Fruit fly (Drosophila melanogaster): Measurements from ENCODE around the gene Mau2.

Mau2 gene

dm6 chr3R:15218824-15219576 is 10.0 kb downstream of the Mau2 start, which contains the start of the genes SIDL and CG12241 (continued):
- TF ChIP-seq ci (GFP tag; IDR thresholded peaks at IDR 0.05) (no peak), CG11456 (GFP tag; IDR thresholded peaks at IDR 0.05) (peak; percentile 93), Xbp1 (GFP tag; optimal IDR thresholded peaks at IDR 0.05) (peak; percentile 54), CG18619 (GFP tag; optimal IDR thresholded peaks at IDR 0.05) (peak; percentile 39), dm (GFP tag; optimal IDR thresholded peaks at IDR 0.05) (no peak), Ravus (GFP tag; IDR thresholded peaks at IDR 0.05) (peak; percentile 80), hb (GFP tag; IDR thresholded peaks at IDR 0.05; ENCODE audit: partially characterized antibody) (no peak), CG7372 (GFP tag; IDR thresholded peaks at IDR 0.05) (peak; percentile 92), wdn (GFP tag; IDR thresholded peaks at IDR 0.05) (peak; percentile 70), H15 (GFP tag; IDR thresholded peaks at IDR 0.05) (peak; percentile 91), PHDP (tag; optimal IDR thresholded peaks at IDR 0.05) (peak; percentile 50), Pdp1 (GFP tag; optimal IDR thresholded peaks at IDR 0.05) (peak; percentile 81 to 90), pros (GFP tag; optimal IDR thresholded peaks at IDR 0.05) (no peak), fd64A (GFP tag; optimal IDR thresholded peaks at IDR 0.05) (no peak), Usf (GFP tag; optimal IDR thresholded peaks at IDR 0.05) (no peak), CG12659 (GFP tag; optimal IDR thresholded peaks at IDR 0.05) (peak; percentile 69), cas (GFP tag; IDR thresholded peaks at IDR 0.05) (peak; percentile 82), BEAF-32 (GFP tag; optimal IDR thresholded peaks at IDR 0.05) (peak; percentile 59), CG6654 (GFP tag; optimal IDR thresholded peaks at IDR 0.05) (no peak), ftz-f1 (GFP tag; optimal IDR thresholded peaks at IDR 0.05) (peak; percentile 60), Blimp-1 (GFP tag; optimal IDR thresholded peaks at IDR 0.05) (peak; percentile 18), CG4328 (GFP tag; optimal IDR thresholded peaks at IDR 0.05) (no peak), gcm2 (GFP tag; optimal IDR thresholded peaks at IDR 0.05) (no peak), MBD-R2 (GFP tag; IDR thresholded peaks at IDR 0.05) (peak; percentile 92), CG7786 (GFP tag; optimal IDR thresholded peaks at IDR 0.05) (peak; percentile 15), emc (GFP tag; optimal IDR thresholded peaks at IDR 0.05) (peak; percentile 48), Kr (GFP tag; optimal IDR thresholded peaks at IDR 0.05) (no peak), CG6854 (GFP tag; optimal IDR thresholded peaks at IDR 0.05) (peak; percentile 78), CG42726 (GFP tag; IDR thresholded peaks at IDR 0.05; ENCODE audit: partially characterized antibody) (no peak), CG16813 (GFP tag; IDR thresholded peaks at IDR 0.05; ENCODE audit: partially characterized antibody) (peak; percentile 16; the same call in 1 of the 3 replicates), z (GFP tag; IDR thresholded peaks at IDR 0.05) (no peak), HmgZ (tag; optimal IDR thresholded peaks at IDR 0.05) (peak; percentile 16), amos (GFP tag; IDR thresholded peaks at IDR 0.05; ENCODE audit: partially characterized antibody) (no peak), CG11504 (tag; optimal IDR thresholded peaks at IDR 0.05) (no peak), seq (GFP tag; IDR thresholded peaks at IDR 0.05) (no peak), CG4360 (GFP tag; IDR thresholded peaks at IDR 0.05) (peak; percentile 70), sna (GFP tag; IDR thresholded peaks at IDR 0.05; ENCODE audit: partially characterized antibody) (0 out of 2 replicates have a peak, but pooled peaks have one; percentile 29), Sin3A (optimal IDR thresholded peaks at IDR 0.05) (no peak), sob (GFP tag; IDR thresholded peaks at IDR 0.05) (peak; percentile 93), chm (GFP tag; IDR thresholded peaks at IDR 0.05) (peak; percentile 92), Hr51 (GFP tag; optimal IDR thresholded peaks at IDR 0.05) (peak in 1 of 2 experiments; percentile 43), trem (tag; optimal IDR thresholded peaks at IDR 0.05) (peak; percentile 73), ap (GFP tag; IDR thresholded peaks at IDR 0.05) (no peak), HLH3B (GFP tag; IDR thresholded peaks at IDR 0.05) (peak; percentile 92), CG11247 (GFP tag; IDR thresholded peaks at IDR 0.05) (peak; percentile 92), CG8944 (GFP tag; optimal IDR thresholded peaks at IDR 0.05) (peak; percentile 60), Stat92E (GFP tag; optimal IDR thresholded peaks at IDR 0.05) (no peak), CG15011 (GFP tag; optimal IDR thresholded peaks at IDR 0.05) (no peak), crp (GFP tag; optimal IDR thresholded peaks at IDR 0.05) (peak; percentile 54 to 91)

All from whole organism, embryonic.